Fruit fly (Drosophila melanogaster): ENCODE results near the gene gfzf.

- TF ChIP-seq CG9948 (tag; optimal IDR thresholded peaks at IDR 0.05) (no peak), CG17806 (tag; optimal IDR thresholded peaks at IDR 0.05) (no peak), CG10348 (GFP tag; IDR thresholded peaks at IDR 0.05) (no peak), fd96Ca (GFP tag; IDR thresholded peaks at IDR 0.05) (no peak), D1 (tag; optimal IDR thresholded peaks at IDR 0.05) (no peak), CG13204 (GFP tag; optimal IDR thresholded peaks at IDR 0.05) (no peak), CG34367 (tag; optimal IDR thresholded peaks at IDR 0.05) (no peak), CG32121 (GFP tag; IDR thresholded peaks at IDR 0.05) (no peak), Pif1A (GFP tag; optimal IDR thresholded peaks at IDR 0.05) (no peak)
These were observed 46.5 kb downstream of the gfzf start for dm6 chr3R:7104308-7104707.
